1 worm cellular context compared by ENCODE assay signal in the genomic region with DNA sequence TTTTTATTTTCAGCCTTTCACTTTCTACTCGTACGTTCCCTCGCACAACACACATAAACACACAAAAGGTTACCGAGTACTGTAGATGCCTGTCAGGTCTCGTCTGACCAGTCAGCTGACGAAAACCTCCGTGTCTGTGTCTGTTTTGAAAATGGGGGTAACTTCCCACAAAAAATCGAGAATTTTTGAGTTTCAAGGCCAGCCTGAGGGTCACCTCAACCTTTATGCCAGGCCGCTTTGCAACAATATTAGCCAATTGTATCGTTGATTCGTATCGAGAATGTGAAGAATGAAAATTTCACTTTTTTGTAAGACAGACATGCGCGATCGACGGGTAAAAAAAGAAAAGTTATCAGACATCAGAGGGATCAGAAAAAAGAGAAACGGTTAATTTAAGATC.
TF ChIP-seq lines count a peak whose summit lies in the region.

No protein-coding gene starts in this region.

TF ChIP-seq in whole organism, L4 larva, 104 proteins besides CTCF, POLR2A, EP300 and RAD21 (continued from another document):
- TF ChIP-seq hlh-11 (tag; optimal IDR thresholded peaks at IDR 0.05; lab: Kevin White, UChicago) (peak; percentile 38), mdt-29 (GFP tag; IDR thresholded peaks at IDR 0.05; lab: Robert Waterston, UW) (no peak), R02D3.7 (tag; optimal IDR thresholded peaks at IDR 0.05; lab: Kevin White, UChicago) (no peak), tra-1 (GFP tag; IDR thresholded peaks at IDR 0.05; lab: Robert Waterston, UW) (no peak), F44E2.7 (GFP tag; IDR thresholded peaks at IDR 0.05; lab: Robert Waterston, UW) (no peak), jun-1 (tag; optimal IDR thresholded peaks at IDR 0.05; lab: Kevin White, UChicago) (no peak), nhr-48 (tag; optimal IDR thresholded peaks at IDR 0.05; lab: Kevin White, UChicago) (no peak), F37D6.2 (tag; optimal IDR thresholded peaks at IDR 0.05; lab: Kevin White, UChicago) (no peak), snpc-1.2 (GFP tag; IDR thresholded peaks at IDR 0.05; lab: Robert Waterston, UW) (no peak), nhr-6 (tag; optimal IDR thresholded peaks at IDR 0.05; lab: Kevin White, UChicago) (no peak)
